Fruit fly (Drosophila melanogaster): ENCODE measurements around the gene CG33511.

The CG33511 gene

DNA sequence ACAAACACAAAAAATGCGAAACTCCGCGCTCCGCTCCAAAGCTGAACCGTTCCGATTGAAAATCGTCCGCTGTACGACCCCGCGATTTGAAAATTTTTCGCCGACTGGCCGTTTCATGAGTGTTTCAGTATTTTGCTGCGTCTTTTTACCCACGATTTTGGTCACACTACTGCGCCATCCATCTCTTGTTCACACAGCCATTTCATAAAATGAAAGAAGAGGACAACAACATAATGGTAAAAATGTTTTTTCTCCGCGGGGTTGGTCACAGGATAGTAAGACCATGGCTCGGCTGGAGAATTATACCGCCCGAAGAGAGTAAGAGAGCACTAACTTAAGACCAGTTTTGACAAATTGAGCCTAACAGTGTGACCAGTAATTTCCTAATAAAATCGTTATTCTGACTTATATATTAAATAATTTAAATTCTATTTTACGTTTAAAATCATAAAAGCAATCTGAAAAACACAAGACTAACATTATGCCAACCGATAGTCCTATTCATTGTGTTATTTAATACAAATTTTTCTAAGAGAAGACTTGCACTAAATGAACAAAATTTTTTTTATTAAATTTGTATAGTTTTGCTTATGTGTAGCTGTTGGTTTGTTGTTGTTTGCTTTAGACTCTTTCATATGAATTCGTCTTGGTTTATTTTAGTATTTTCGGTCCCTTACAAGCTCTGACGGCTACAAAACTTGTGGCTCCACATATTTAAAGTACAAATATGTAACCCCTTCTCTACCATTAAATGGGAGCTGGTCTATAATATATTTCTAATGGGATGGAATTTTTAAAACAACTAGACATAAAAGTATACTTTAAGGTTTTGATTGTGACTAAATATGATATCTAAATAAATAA is 30.2 kb downstream of the CG33511 start, which contains the start of gene CG42238:
TSS of gene CG42238 (minus strand) at position 292 of the 864 bp plus-strand sequence.
- no peak for TF ChIP-seq CG17801 (GFP tag; optimal IDR thresholded peaks at IDR 0.05; ENCODE audit: partially characterized antibody)

DNA sequence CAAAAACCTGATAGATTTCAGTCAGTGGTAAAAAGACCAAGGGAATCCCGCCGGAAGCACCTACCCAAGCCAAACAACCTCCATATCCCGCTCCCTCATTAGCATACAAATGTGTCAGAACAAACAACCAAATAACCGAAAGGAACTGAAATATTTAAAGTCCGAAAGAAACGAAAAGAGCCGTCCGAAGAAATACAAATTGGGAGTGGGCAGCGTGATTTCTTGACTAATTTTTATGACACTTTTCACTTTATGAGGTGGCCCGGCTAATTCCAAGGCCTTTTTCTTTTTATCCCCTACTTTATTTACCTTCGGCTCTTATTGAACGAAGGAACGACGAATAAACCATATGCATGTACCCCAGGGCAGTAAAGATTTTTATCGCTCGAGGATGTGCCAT is 41.6 kb downstream of the CG33511 start:
- TF ChIP-seq CG17801 (GFP tag; optimal IDR thresholded peaks at IDR 0.05; ENCODE audit: partially characterized antibody) = no peak

DNA sequence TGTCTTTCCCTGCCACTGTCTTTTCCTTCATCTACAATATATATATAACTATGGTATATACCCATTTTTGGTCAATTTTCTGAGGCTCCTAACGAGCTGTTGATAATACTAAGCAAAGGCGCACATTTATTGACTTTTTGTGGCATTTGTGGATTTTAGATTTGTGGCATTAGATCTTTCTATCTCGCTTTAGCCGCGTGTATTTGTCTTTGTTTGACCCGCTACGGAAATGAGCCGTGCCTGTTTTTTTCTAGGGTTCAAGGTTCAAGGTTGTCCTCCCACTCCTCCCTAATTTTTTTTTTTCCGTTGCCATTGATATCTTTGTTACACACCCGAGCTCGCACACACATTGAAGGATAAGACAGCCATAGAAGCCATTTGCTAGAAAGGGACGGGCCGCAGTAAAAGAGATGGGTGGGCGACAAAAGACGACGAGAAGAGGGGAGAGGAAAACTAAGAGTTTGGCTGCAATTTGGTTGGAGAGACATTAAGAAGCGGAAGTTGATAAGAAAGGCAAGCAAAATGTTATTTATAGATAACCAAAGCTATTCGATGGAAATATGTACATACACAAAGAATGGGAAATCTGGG is 42.6 kb downstream of the CG33511 start:
- TF ChIP-seq CG17801 (GFP tag; optimal IDR thresholded peaks at IDR 0.05; ENCODE audit: partially characterized antibody) = no peak

DNA sequence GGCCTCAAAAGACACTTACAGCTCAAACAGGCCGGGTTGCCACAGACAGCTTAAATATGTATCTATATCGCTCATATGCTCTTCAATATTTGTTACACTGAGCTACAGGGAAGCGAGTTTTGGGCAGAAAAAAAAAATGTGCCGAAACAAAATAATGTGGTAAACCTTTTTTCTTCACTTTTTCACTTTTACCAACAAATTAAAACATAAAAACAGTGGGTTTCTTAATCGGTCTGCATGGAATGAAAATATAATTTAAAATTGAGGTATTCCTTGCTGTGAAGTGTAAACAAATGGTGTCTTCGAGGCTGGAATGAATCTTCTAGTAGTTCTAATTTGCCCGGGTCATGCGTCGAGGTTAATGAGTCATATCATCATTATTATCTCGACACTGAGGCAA is 43.6 kb downstream of the CG33511 start:
- TF ChIP-seq CG17801 (GFP tag; optimal IDR thresholded peaks at IDR 0.05; ENCODE audit: partially characterized antibody) = no peak

DNA sequence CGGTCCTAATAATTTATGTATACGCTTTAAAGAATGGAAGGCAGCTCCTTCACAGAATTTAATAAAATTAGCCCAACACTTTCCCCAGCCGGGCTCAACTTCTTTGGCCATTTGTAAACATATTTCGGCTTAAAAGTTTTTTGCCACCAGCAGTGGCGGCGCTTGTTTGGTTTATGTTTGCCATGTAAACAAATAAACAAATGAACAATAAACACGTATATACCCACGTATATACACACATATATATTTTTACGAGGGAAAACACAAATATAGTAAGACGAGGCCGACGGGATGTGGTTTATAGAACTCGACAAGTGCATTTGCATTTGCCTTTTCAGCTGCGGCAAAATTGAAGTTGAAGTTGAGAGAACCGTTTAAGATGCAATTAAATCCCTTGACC is 44.6 kb downstream of the CG33511 start:
- TF ChIP-seq CG17801 (GFP tag; optimal IDR thresholded peaks at IDR 0.05; ENCODE audit: partially characterized antibody) = no peak

DNA sequence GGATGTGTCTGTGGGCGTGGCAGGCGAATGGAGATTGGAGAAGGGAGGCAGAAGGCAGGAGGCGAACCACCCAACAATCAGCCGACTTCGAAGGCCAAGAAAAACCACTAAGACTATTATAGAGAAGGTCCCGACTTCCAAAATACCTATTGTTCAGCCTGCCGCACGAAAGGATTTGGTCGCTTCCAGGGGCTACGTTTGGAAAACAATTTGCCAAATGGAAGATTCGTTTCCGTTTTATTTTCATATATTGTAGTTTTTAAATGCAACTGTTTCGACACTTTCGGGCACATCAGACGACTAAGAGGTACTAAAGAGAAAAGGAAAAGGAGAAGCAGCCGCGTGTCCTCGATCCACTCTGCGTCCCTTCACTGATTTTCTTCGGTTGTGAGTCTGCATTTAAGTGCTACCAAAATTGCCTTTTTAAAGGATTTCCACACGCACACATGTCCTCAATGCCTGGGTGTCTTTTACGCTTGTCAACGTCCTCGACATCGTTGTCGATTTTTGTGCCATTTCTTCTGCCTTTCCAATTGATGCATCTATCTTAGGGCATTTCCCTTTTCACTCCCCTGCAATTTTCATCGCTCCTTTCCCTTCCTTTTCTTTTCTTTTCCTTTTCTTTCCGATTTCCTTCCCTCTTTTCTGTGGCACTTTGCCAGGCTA is 46.5 kb downstream of the CG33511 start:
- TF ChIP-seq CG17801 (GFP tag; optimal IDR thresholded peaks at IDR 0.05; ENCODE audit: partially characterized antibody) = no peak

DNA sequence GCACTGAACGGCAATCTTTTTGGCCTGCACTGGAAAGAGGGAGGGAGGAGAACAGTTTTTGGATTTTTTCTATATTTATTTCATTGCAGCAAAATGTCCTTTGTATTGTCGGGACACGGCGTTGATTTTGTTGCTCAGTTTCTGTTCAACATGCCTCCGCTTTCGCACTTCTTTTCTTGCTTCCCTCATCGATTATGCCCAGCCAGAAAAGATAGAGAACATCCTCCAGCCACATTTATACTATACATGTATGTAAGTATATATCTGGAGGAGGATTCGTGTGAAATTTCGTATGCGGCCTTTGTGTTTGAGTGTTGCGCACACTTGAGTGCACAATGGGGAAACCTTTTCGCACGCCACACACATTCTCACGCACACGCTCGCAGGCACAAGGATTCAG is 47.9 kb downstream of the CG33511 start:
- no peak for TF ChIP-seq CG17801 (GFP tag; optimal IDR thresholded peaks at IDR 0.05; ENCODE audit: partially characterized antibody)

DNA sequence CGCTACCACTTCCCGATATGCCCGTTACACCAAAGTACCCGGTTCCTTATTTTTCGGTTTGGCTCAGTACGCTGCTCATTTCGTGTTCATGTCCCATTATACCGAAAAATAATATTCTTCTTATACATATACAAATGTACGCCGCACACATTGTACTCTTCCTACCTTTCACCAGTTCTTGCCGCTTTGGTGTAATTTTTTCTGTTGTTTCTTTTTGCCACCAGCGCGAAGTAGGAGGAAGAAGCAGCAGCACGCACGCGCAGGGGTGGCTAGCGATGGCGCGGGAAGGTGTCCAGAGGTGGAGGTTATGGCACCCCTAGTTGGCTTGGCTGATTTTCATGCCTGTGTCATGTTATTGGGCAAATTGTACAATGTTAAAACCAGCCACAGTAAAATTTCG is 49.0 kb downstream of the CG33511 start:
- no peak for TF ChIP-seq CG17801 (GFP tag; optimal IDR thresholded peaks at IDR 0.05; ENCODE audit: partially characterized antibody)
